Fruit fly (Drosophila melanogaster): ENCODE data around the gene CG32206.

CG32206 gene

DNA sequence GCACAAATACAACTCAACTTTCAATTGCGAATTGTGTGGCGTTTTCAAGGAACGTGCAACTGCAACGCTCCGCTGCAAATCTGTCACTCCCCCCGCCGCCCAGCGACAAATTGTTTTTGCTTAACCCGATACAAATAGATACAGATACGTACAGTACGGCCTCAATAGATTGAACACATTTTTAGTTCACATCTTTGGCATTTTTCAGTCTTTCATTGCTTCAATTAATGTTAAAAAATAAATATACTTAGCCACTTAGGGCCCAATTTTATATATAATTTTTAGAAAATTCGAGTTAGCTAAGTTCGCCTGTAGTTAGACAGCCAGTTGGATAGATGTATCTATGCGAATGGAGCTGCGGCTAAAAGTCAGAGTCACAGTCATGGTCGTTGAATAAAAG lies 86.7 kb downstream of the CG32206 start (continued):
- TF ChIP-seq CG6808 (GFP tag; optimal IDR thresholded peaks at IDR 0.05), result no peak
- no peak for TF ChIP-seq CG1621 (tag; optimal IDR thresholded peaks at IDR 0.05)
- TF ChIP-seq CG8319 (GFP tag; optimal IDR thresholded peaks at IDR 0.05), result no peak
- TF ChIP-seq lz (GFP tag; optimal IDR thresholded peaks at IDR 0.05), result no peak
- peak; percentile 63 for TF ChIP-seq Gug (GFP tag; IDR thresholded peaks at IDR 0.05)
- no peak for TF ChIP-seq CG9139 (GFP tag; optimal IDR thresholded peaks at IDR 0.05)
- no peak for TF ChIP-seq CG31627 (GFP tag; optimal IDR thresholded peaks at IDR 0.05)
- no peak for TF ChIP-seq CG11902 (GFP tag; optimal IDR thresholded peaks at IDR 0.05)
- TF ChIP-seq CG6276 (GFP tag; optimal IDR thresholded peaks at IDR 0.05), result peak; percentile 61
- peak; percentile 74 for TF ChIP-seq Eip78C (GFP tag)
- TF ChIP-seq OdsH (GFP tag; optimal IDR thresholded peaks at IDR 0.05), result peak; percentile 57
- TF ChIP-seq Sox102F (GFP tag; optimal IDR thresholded peaks at IDR 0.05), result no peak
- no peak for TF ChIP-seq CG6854 (GFP tag; optimal IDR thresholded peaks at IDR 0.05)
- no peak for TF ChIP-seq Ets96B (tag; optimal IDR thresholded peaks at IDR 0.05)
- peak; percentile 30 for TF ChIP-seq acj6 (GFP tag; optimal IDR thresholded peaks at IDR 0.05)
- TF ChIP-seq cyc (GFP tag; optimal IDR thresholded peaks at IDR 0.05), result no peak
- TF ChIP-seq vri (GFP tag; optimal IDR thresholded peaks at IDR 0.05), result no peak
- TF ChIP-seq CG4318 (GFP tag; optimal IDR thresholded peaks at IDR 0.05), result peak; percentile 65
- peak; percentile 74 for TF ChIP-seq CG6163 (GFP tag; IDR thresholded peaks at IDR 0.05)
- TF ChIP-seq Blimp-1 (GFP tag; optimal IDR thresholded peaks at IDR 0.05), result no peak
- peak; percentile 74 for TF ChIP-seq CG11294 (GFP tag; IDR thresholded peaks at IDR 0.05)
- TF ChIP-seq fkh (GFP tag; optimal IDR thresholded peaks at IDR 0.05), result no peak
- peak; percentile 53 for TF ChIP-seq Lpt (GFP tag; optimal IDR thresholded peaks at IDR 0.05)
- TF ChIP-seq topi (GFP tag; optimal IDR thresholded peaks at IDR 0.05), result no peak
- no peak for TF ChIP-seq CG8632 (GFP tag; optimal IDR thresholded peaks at IDR 0.05)

DNA sequence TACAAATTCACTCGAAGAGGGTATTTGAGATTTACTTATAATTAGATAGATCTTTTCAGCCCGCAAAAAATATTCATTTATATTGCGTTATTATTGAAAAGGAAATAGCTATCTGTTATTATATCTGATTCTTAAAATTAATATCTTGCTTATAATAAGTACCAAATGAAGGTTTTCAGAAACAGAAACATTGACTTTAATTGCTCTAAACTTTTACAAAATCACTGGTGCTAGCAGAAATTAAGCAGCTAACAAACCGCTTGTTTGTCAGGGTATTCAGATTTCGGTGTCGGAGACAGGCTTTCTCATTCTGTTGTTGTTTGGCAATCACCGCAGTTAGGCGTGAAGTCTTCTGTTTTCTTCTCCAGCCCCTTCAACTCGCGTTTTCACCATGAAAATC lies 96.1 kb downstream of the CG32206 start:
- TF ChIP-seq CG7368 (GFP tag; optimal IDR thresholded peaks at IDR 0.05) (no peak), CG1621 (tag; optimal IDR thresholded peaks at IDR 0.05) (no peak), Smox (GFP tag; optimal IDR thresholded peaks at IDR 0.05) (no peak), Ets21C (GFP tag; optimal IDR thresholded peaks at IDR 0.05) (no peak), Eip93F (GFP tag; optimal IDR thresholded peaks at IDR 0.05) (no peak), Lpt (GFP tag; optimal IDR thresholded peaks at IDR 0.05) (no peak), ss (GFP tag; optimal IDR thresholded peaks at IDR 0.05) (no peak), CG3919 (GFP tag; optimal IDR thresholded peaks at IDR 0.05) (no peak), CG4318 (GFP tag; optimal IDR thresholded peaks at IDR 0.05) (peak; percentile 25), Hr38 (GFP tag; optimal IDR thresholded peaks at IDR 0.05) (no peak), svp (GFP tag) (no peak), Sox102F (GFP tag; optimal IDR thresholded peaks at IDR 0.05) (no peak), CG6163 (GFP tag; IDR thresholded peaks at IDR 0.05) (no peak), Eip75B (GFP tag; optimal IDR thresholded peaks at IDR 0.05) (no peak), eg (GFP tag; IDR thresholded peaks at IDR 0.05) (no peak), CG31627 (GFP tag; optimal IDR thresholded peaks at IDR 0.05) (no peak), CG10631 (GFP tag; optimal IDR thresholded peaks at IDR 0.05) (peak; percentile 0), CG3032 (tag; optimal IDR thresholded peaks at IDR 0.05) (no peak), CG8632 (GFP tag; optimal IDR thresholded peaks at IDR 0.05) (no peak), CG6276 (GFP tag; optimal IDR thresholded peaks at IDR 0.05) (no peak), CG11294 (GFP tag; IDR thresholded peaks at IDR 0.05) (no peak), Met (GFP tag; optimal IDR thresholded peaks at IDR 0.05) (no peak), CG6808 (GFP tag; optimal IDR thresholded peaks at IDR 0.05) (no peak), Blimp-1 (GFP tag; optimal IDR thresholded peaks at IDR 0.05) (no peak), CG16779 (tag; optimal IDR thresholded peaks at IDR 0.05) (no peak), CG6792 (GFP tag; optimal IDR thresholded peaks at IDR 0.05) (no peak), fkh (GFP tag; optimal IDR thresholded peaks at IDR 0.05) (no peak), vri (GFP tag; optimal IDR thresholded peaks at IDR 0.05) (no peak), CG6854 (GFP tag; optimal IDR thresholded peaks at IDR 0.05) (no peak), Eip78C (GFP tag) (peak; percentile 33), CG15336 (GFP tag; IDR thresholded peaks at IDR 0.05) (0 out of 2 replicates have a peak, but pooled peaks have one; percentile 17), CG8119 (GFP tag; IDR thresholded peaks at IDR 0.05) (no peak), esn (GFP tag; optimal IDR thresholded peaks at IDR 0.05) (no peak), CG32006 (GFP tag; optimal IDR thresholded peaks at IDR 0.05) (peak; percentile 56), CG9139 (GFP tag; optimal IDR thresholded peaks at IDR 0.05) (no peak), net (GFP tag; optimal IDR thresholded peaks at IDR 0.05) (no peak), dac (GFP tag; optimal IDR thresholded peaks at IDR 0.05) (no peak), Hr4 (GFP tag; optimal IDR thresholded peaks at IDR 0.05) (peak; percentile 33), Sox14 (GFP tag; optimal IDR thresholded peaks at IDR 0.05) (no peak), salr (GFP tag; optimal IDR thresholded peaks at IDR 0.05) (no peak), cyc (GFP tag; optimal IDR thresholded peaks at IDR 0.05) (no peak)

Measured in whole organism, prepupa.